Fruit fly (Drosophila melanogaster): ENCODE measurements around the gene prt.

prt gene

dm6 chr3R:23662782-23663181 lies 36.0 kb downstream of the prt start:
- no peak for TF ChIP-seq sage (GFP tag; optimal IDR thresholded peaks at IDR 0.05)
- TF ChIP-seq tai (GFP tag; optimal IDR thresholded peaks at IDR 0.05), result no peak
- TF ChIP-seq Vsx2 (GFP tag; optimal IDR thresholded peaks at IDR 0.05; ENCODE audit: partially characterized antibody), result no peak
- TF ChIP-seq CG9705 (GFP tag; optimal IDR thresholded peaks at IDR 0.05), result no peak
- TF ChIP-seq Jra (GFP tag; optimal IDR thresholded peaks at IDR 0.05), result no peak
- TF ChIP-seq Rel (GFP tag; optimal IDR thresholded peaks at IDR 0.05), result no peak
- TF ChIP-seq Rel (tag; optimal IDR thresholded peaks at IDR 0.05), result no peak
- TF ChIP-seq Hnf4 (GFP tag; optimal IDR thresholded peaks at IDR 0.05), result no peak
- no peak for TF ChIP-seq Hr78 (GFP tag; optimal IDR thresholded peaks at IDR 0.05)
- no peak for TF ChIP-seq HLH106 (tag; optimal IDR thresholded peaks at IDR 0.05)
- no peak for TF ChIP-seq Hr83 (GFP tag; optimal IDR thresholded peaks at IDR 0.05; ENCODE audit: poor library complexity, severe bottlenecking)
- no peak for TF ChIP-seq dmrt93B (GFP tag; optimal IDR thresholded peaks at IDR 0.05)
- no peak for TF ChIP-seq CG32264 (GFP tag; optimal IDR thresholded peaks at IDR 0.05)
- no peak for TF ChIP-seq dsf (GFP tag; optimal IDR thresholded peaks at IDR 0.05; ENCODE audit: borderline replicate concordance)

DNA sequence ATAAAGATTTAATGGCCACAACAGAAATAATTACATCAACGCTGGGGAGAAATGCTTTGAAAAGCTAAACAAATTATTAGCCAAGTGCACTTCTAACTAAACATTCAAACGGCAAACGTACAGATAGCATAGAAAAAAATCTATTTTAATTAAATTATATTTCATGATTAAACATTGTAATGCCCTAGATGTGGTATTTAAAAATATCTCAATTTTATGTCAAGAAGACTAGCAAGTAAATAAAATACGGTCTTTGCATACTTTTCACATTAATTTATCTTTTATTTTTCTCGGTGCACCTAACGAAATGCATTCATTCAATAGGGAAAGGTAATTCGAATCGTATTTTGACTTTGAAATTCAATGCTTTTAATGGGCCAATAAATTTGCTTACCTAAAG lies 39.2 kb downstream of the prt start:
- TF ChIP-seq ey (GFP tag; optimal IDR thresholded peaks at IDR 0.05) (no peak), dsf (GFP tag; optimal IDR thresholded peaks at IDR 0.05; ENCODE audit: borderline replicate concordance) (no peak), br (GFP tag; optimal IDR thresholded peaks at IDR 0.05) (no peak), Abd-B (GFP tag; optimal IDR thresholded peaks at IDR 0.05) (no peak), psq (GFP tag; optimal IDR thresholded peaks at IDR 0.05) (no peak), brk (GFP tag; optimal IDR thresholded peaks at IDR 0.05) (no peak), Rel (GFP tag; optimal IDR thresholded peaks at IDR 0.05) (no peak), Rel (tag; optimal IDR thresholded peaks at IDR 0.05) (no peak), dl (GFP tag; optimal IDR thresholded peaks at IDR 0.05; ENCODE audit: insufficient read depth in 1 of 2, partially characterized antibody in 2 of 2) (no peak), Mio (GFP tag; optimal IDR thresholded peaks at IDR 0.05) (no peak), CrebA (GFP tag; optimal IDR thresholded peaks at IDR 0.05; ENCODE audit: borderline replicate concordance) (no peak), CG9705 (GFP tag; optimal IDR thresholded peaks at IDR 0.05) (no peak), pan (optimal IDR thresholded peaks at IDR 0.05) (no peak), rgr (GFP tag; optimal IDR thresholded peaks at IDR 0.05) (no peak), CG32264 (GFP tag; optimal IDR thresholded peaks at IDR 0.05) (no peak), sage (GFP tag; optimal IDR thresholded peaks at IDR 0.05) (no peak), jim (GFP tag; optimal IDR thresholded peaks at IDR 0.05) (no peak)

DNA sequence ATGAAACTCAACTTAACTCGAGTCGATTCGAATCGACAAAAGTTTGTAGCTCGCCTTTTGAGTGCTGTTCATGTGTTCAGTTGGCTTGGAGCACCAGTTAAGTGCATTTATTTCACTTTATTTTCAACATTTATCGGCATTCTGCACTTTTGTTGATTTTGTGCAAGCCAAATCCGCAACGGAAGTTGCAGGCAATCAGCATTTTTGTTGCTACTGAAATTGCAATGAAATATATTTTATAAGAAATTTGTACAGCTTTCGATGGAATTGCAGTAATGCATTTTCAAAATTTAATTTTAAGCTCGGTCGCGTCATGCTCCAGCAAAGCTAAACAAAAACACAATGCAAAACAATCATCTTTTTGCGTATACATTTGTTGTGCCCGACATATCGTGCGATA lies 39.9 kb downstream of the prt start:
- no peak for TF ChIP-seq Jra (GFP tag; optimal IDR thresholded peaks at IDR 0.05)
- no peak for TF ChIP-seq rgr (GFP tag; optimal IDR thresholded peaks at IDR 0.05)
- TF ChIP-seq Myc (optimal IDR thresholded peaks at IDR 0.05), result no peak
- no peak for TF ChIP-seq dmrt93B (GFP tag; optimal IDR thresholded peaks at IDR 0.05)
- TF ChIP-seq tai (GFP tag; optimal IDR thresholded peaks at IDR 0.05), result no peak
- TF ChIP-seq GATAd (GFP tag; optimal IDR thresholded peaks at IDR 0.05), result no peak
- no peak for TF ChIP-seq lola (GFP tag; optimal IDR thresholded peaks at IDR 0.05)
- no peak for TF ChIP-seq Hr83 (GFP tag; optimal IDR thresholded peaks at IDR 0.05; ENCODE audit: poor library complexity, severe bottlenecking)
- TF ChIP-seq br (GFP tag; optimal IDR thresholded peaks at IDR 0.05), result no peak
- TF ChIP-seq CrebA (GFP tag; optimal IDR thresholded peaks at IDR 0.05; ENCODE audit: borderline replicate concordance), result no peak
- TF ChIP-seq HLH106 (tag; optimal IDR thresholded peaks at IDR 0.05), result no peak
- TF ChIP-seq N (GFP tag; optimal IDR thresholded peaks at IDR 0.05), result no peak
- no peak for TF ChIP-seq jim (GFP tag; optimal IDR thresholded peaks at IDR 0.05)
- TF ChIP-seq brk (GFP tag; optimal IDR thresholded peaks at IDR 0.05), result no peak
- TF ChIP-seq CG9705 (GFP tag; optimal IDR thresholded peaks at IDR 0.05), result no peak
- TF ChIP-seq Dfd (GFP tag; optimal IDR thresholded peaks at IDR 0.05), result no peak
- no peak for TF ChIP-seq sage (GFP tag; optimal IDR thresholded peaks at IDR 0.05)

DNA sequence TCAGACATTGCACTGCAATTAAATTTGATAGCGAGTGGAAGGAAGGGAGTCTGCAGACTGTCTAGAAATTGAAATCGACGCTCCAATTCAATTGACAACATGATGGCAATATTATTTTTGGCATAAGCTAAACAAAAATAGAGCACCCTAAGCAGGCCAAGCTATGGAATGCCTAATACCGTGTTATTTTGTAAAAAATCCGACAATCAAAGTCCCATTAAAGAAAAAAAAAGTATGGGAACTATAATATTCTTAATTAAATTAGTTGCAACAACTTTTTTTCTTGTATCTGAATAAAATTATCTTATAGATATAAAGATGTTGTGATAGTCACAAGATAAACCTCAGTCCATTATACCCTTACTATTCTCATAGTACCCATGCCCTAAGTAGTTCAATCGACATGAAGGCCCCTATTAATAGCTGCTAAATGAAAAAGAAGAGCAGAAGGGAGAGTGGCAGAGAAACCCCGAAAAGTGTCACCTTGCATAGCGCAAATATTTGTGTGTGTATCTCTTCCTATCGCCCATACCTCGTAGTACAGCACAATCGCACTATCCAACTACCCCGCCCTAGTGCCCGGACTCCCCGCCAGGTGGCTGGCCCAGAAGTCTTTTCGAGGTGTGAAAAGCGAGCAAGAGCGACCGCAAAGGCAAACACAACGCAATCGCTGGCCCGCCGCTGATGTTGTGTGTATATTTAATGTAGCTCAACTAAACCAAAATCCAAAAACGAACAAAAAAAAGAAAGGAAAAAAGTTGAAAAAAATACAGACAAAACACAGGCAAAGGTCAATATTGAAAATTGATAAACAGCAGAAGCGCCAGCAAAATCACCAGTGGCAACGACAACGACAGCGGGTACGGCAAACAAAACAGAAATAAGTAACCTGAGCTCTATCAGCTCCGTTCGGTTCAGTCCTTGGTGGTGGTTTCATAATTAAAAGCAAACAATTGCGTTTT lies 41.2 kb downstream of the prt start:
- TF ChIP-seq sage (GFP tag; optimal IDR thresholded peaks at IDR 0.05), result no peak
- TF ChIP-seq br (GFP tag; optimal IDR thresholded peaks at IDR 0.05), result peak; percentile 22
- TF ChIP-seq psq (GFP tag; optimal IDR thresholded peaks at IDR 0.05), result peak; percentile 13
- TF ChIP-seq rgr (GFP tag; optimal IDR thresholded peaks at IDR 0.05), result peak; percentile 75
- TF ChIP-seq h (GFP tag; optimal IDR thresholded peaks at IDR 0.05), result peak; percentile 45
- TF ChIP-seq Mio (GFP tag; optimal IDR thresholded peaks at IDR 0.05), result peak; percentile 4
- no peak for TF ChIP-seq Vsx2 (GFP tag; optimal IDR thresholded peaks at IDR 0.05; ENCODE audit: partially characterized antibody)
- TF ChIP-seq Sp1 (GFP tag; optimal IDR thresholded peaks at IDR 0.05), result peak; percentile 56
- peak; percentile 26 for TF ChIP-seq ey (GFP tag; optimal IDR thresholded peaks at IDR 0.05)
- TF ChIP-seq fru (GFP tag; optimal IDR thresholded peaks at IDR 0.05), result peak; percentile 31
- TF ChIP-seq Dif (GFP tag; optimal IDR thresholded peaks at IDR 0.05; ENCODE audit: partially characterized antibody), result no peak
- TF ChIP-seq HLH106 (tag; optimal IDR thresholded peaks at IDR 0.05), result no peak
- TF ChIP-seq OdsH (GFP tag; optimal IDR thresholded peaks at IDR 0.05), result peak; percentile 50
- no peak for TF ChIP-seq pan (optimal IDR thresholded peaks at IDR 0.05)
- TF ChIP-seq foxo (GFP tag; optimal IDR thresholded peaks at IDR 0.05), result peak in 1 of 2 experiments; percentile 48
- TF ChIP-seq jim (GFP tag; optimal IDR thresholded peaks at IDR 0.05), result no peak
- peak; percentile 27 for TF ChIP-seq Rel (GFP tag; optimal IDR thresholded peaks at IDR 0.05)
- peak; percentile 69 for TF ChIP-seq Rel (tag; optimal IDR thresholded peaks at IDR 0.05)
- TF ChIP-seq CrebA (GFP tag; optimal IDR thresholded peaks at IDR 0.05; ENCODE audit: borderline replicate concordance), result peak; percentile 8
- no peak for TF ChIP-seq Abd-B (GFP tag; optimal IDR thresholded peaks at IDR 0.05)
- no peak for TF ChIP-seq sv (GFP tag; optimal IDR thresholded peaks at IDR 0.05)
- no peak for TF ChIP-seq Myc (optimal IDR thresholded peaks at IDR 0.05)
- no peak for TF ChIP-seq brk (GFP tag; optimal IDR thresholded peaks at IDR 0.05)
- TF ChIP-seq CG32264 (GFP tag; optimal IDR thresholded peaks at IDR 0.05), result no peak
- TF ChIP-seq dmrt93B (GFP tag; optimal IDR thresholded peaks at IDR 0.05), result peak; percentile 14
- no peak for TF ChIP-seq tai (GFP tag; optimal IDR thresholded peaks at IDR 0.05)
- TF ChIP-seq GATAd (GFP tag; optimal IDR thresholded peaks at IDR 0.05), result no peak
